Worm (Caenorhabditis elegans) whole organism, late embryonic: ENCODE measurements around the gene lmp-1.

Source experiments
- F13H6.1 ChIP-seq: sonication (generic microtip); optimal IDR thresholded peaks from 2 replicates; lab custom pipeline; 2016; ENCODE audit warnings: missing genetic modification characterization, missing compliant biosample characterization
- ama-1 ChIP-seq: fragments of 150-350 bp; optimal IDR thresholded peaks from 2 replicates; lab custom pipeline; 2014
- ceh-2 ChIP-seq: sonication (generic microtip); optimal IDR thresholded peaks from 2 replicates; lab custom pipeline; 2016; ENCODE audit warnings: missing genotype, missing genetic modification characterization, missing compliant biosample characterization
- ceh-34 ChIP-seq: sonication (generic microtip); optimal IDR thresholded peaks from 2 replicates; lab custom pipeline; 2016; ENCODE audit warnings: mild to moderate bottlenecking, missing genetic modification characterization, missing compliant biosample characterization
- dve-1 ChIP-seq: sonication (generic microtip); optimal IDR thresholded peaks from 2 replicates; lab custom pipeline; 2017; ENCODE audit warnings: antibody characterized with exemption, mild to moderate bottlenecking, missing genetic modification characterization, missing compliant biosample characterization
- fax-1 ChIP-seq: sonication (generic microtip); optimal IDR thresholded peaks from 2 replicates; lab custom pipeline; 2016; ENCODE audit warnings: missing genotype, missing genetic modification characterization, missing compliant biosample characterization
- hlh-8 ChIP-seq: sonication (generic microtip); optimal IDR thresholded peaks from 2 replicates; lab custom pipeline; 2016; ENCODE audit warnings: missing genotype, missing genetic modification characterization, missing compliant biosample characterization
- nfya-1 ChIP-seq: sonication (generic microtip); optimal IDR thresholded peaks from 2 replicates; lab custom pipeline; 2017; ENCODE audit warnings: missing genetic modification characterization, mild to moderate bottlenecking, missing compliant biosample characterization, antibody characterized with exemption, moderate library complexity
- pha-2 ChIP-seq: sonication (generic microtip); optimal IDR thresholded peaks from 2 replicates; lab custom pipeline; 2017; ENCODE audit warnings: mild to moderate bottlenecking, missing genetic modification characterization, missing compliant biosample characterization
- pqm-1 ChIP-seq: sonication (generic microtip); optimal IDR thresholded peaks from 2 replicates; lab custom pipeline; 2016; ENCODE audit warnings: missing genetic modification characterization, missing compliant biosample characterization
- pros-1 ChIP-seq: fragments of 150-350 bp; optimal IDR thresholded peaks from 2 replicates; lab custom pipeline; 2014; ENCODE audit warnings: missing biosample characterization, missing genetic modification reagents, missing genetic modification characterization
- tbx-2 ChIP-seq: sonication (generic microtip); optimal IDR thresholded peaks from 2 replicates; lab custom pipeline; 2016; ENCODE audit warnings: missing genetic modification characterization, missing compliant biosample characterization
- unc-42 ChIP-seq: sonication (generic microtip); optimal IDR thresholded peaks from 2 replicates; lab custom pipeline; 2016; ENCODE audit warnings: missing genotype, missing genetic modification characterization, missing compliant biosample characterization

- no peak for TF ChIP-seq F13H6.1 (tag; lab: Kevin White, UChicago)
- TF ChIP-seq pros-1 (tag; lab: Kevin White, UChicago) = no peak
- no peak for TF ChIP-seq fax-1 (tag; lab: Kevin White, UChicago)
- TF ChIP-seq dve-1 (tag; lab: Kevin White, UChicago) = no peak
- TF ChIP-seq pqm-1 = no peak
- no peak for TF ChIP-seq tbx-2 (tag; lab: Kevin White, UChicago)
- no peak for TF ChIP-seq ceh-34 (tag; lab: Kevin White, UChicago)
- TF ChIP-seq ceh-2 (tag; lab: Kevin White, UChicago) = no peak
- TF ChIP-seq hlh-8 (tag; lab: Kevin White, UChicago) = no peak
- no peak for TF ChIP-seq ama-1 (lab: Kevin White, UChicago)
- no peak for TF ChIP-seq pha-2 (tag; lab: Kevin White, UChicago)
- no peak for TF ChIP-seq nfya-1 (tag; lab: Kevin White, UChicago)
- TF ChIP-seq unc-42 (tag; lab: Kevin White, UChicago) = no peak
Observed at ce11 chrX:6334602-6335001, 42.9 kb downstream of the lmp-1 start.
